Fruit fly (Drosophila melanogaster): Measurements from ENCODE around the gene CG4907.

Gene CG4907

dm6 chr3R:22745432-22745831, 34.9 kb upstream of the CG4907 start, which contains the start of the genes vret and HP1c (continued):
- peak; percentile 24 for TF ChIP-seq Sry-δ (GFP tag; optimal IDR thresholded peaks at IDR 0.05)
- no peak for TF ChIP-seq CoRest (tag; optimal IDR thresholded peaks at IDR 0.05)
- no peak for TF ChIP-seq tup (GFP tag; optimal IDR thresholded peaks at IDR 0.05)
- no peak for TF ChIP-seq CG12155 (GFP tag; optimal IDR thresholded peaks at IDR 0.05)
- TF ChIP-seq crc (GFP tag; optimal IDR thresholded peaks at IDR 0.05) = no peak
- TF ChIP-seq tll (GFP tag; optimal IDR thresholded peaks at IDR 0.05) = no peak
- no peak for TF ChIP-seq repo (GFP tag; optimal IDR thresholded peaks at IDR 0.05)
- TF ChIP-seq CG7987 (GFP tag; optimal IDR thresholded peaks at IDR 0.05) = no peak
- no peak for TF ChIP-seq CG15073 (GFP tag; optimal IDR thresholded peaks at IDR 0.05)
- TF ChIP-seq CG1647 (GFP tag; optimal IDR thresholded peaks at IDR 0.05) = no peak
- TF ChIP-seq CG17361 (GFP tag; IDR thresholded peaks at IDR 0.05) = no peak
- TF ChIP-seq otp (GFP tag; IDR thresholded peaks at IDR 0.05) = no peak
- no peak for TF ChIP-seq btn (GFP tag; optimal IDR thresholded peaks at IDR 0.05)
- TF ChIP-seq Spps (tag; optimal IDR thresholded peaks at IDR 0.05) = no peak
- TF ChIP-seq CG6765 (GFP tag; optimal IDR thresholded peaks at IDR 0.05) = no peak
- TF ChIP-seq pum (GFP tag; optimal IDR thresholded peaks at IDR 0.05) = no peak
- no peak for TF ChIP-seq CG4282 (GFP tag; optimal IDR thresholded peaks at IDR 0.05)
- TF ChIP-seq sob (GFP tag; IDR thresholded peaks at IDR 0.05) = no peak
- TF ChIP-seq cad (GFP tag; optimal IDR thresholded peaks at IDR 0.05) = no peak
- TF ChIP-seq Ravus (GFP tag; IDR thresholded peaks at IDR 0.05) = no peak
- TF ChIP-seq CG6654 (GFP tag; optimal IDR thresholded peaks at IDR 0.05) = no peak
- TF ChIP-seq CG14965 (GFP tag; optimal IDR thresholded peaks at IDR 0.05; ENCODE audit: borderline replicate concordance) = no peak
- no peak for TF ChIP-seq sqz (GFP tag; optimal IDR thresholded peaks at IDR 0.05)
- TF ChIP-seq CG17186 (GFP tag; optimal IDR thresholded peaks at IDR 0.05) = peak; percentile 50
- TF ChIP-seq Dip3 (GFP tag; optimal IDR thresholded peaks at IDR 0.05) = no peak
- TF ChIP-seq Ptx1 (GFP tag; IDR thresholded peaks at IDR 0.05) = no peak
- TF ChIP-seq slp2 (GFP tag; optimal IDR thresholded peaks at IDR 0.05) = no peak
- TF ChIP-seq h (optimal IDR thresholded peaks at IDR 0.05) = no peak
- TF ChIP-seq Hr51 (GFP tag; optimal IDR thresholded peaks at IDR 0.05) = no peak
- TF ChIP-seq Kr (GFP tag; optimal IDR thresholded peaks at IDR 0.05) = no peak
- TF ChIP-seq luna (GFP tag; optimal IDR thresholded peaks at IDR 0.05) = no peak
- no peak for TF ChIP-seq slou (GFP tag; optimal IDR thresholded peaks at IDR 0.05)
- TF ChIP-seq CTCF (GFP tag; optimal IDR thresholded peaks at IDR 0.05) = peak; percentile 42
- TF ChIP-seq CG34422 (GFP tag; IDR thresholded peaks at IDR 0.05) = peak; percentile 31; the same call in 1 of the 3 replicates
- no peak for TF ChIP-seq vvl (GFP tag; IDR thresholded peaks at IDR 0.05)
- no peak for TF ChIP-seq bab2 (GFP tag; optimal IDR thresholded peaks at IDR 0.05)
- no peak for TF ChIP-seq chn (GFP tag; optimal IDR thresholded peaks at IDR 0.05)
- no peak for TF ChIP-seq dmrt11E (tag; optimal IDR thresholded peaks at IDR 0.05)
- TF ChIP-seq CG4404 (GFP tag; IDR thresholded peaks at IDR 0.05) = no peak
- TF ChIP-seq CG8089 (GFP tag; optimal IDR thresholded peaks at IDR 0.05) = no peak
- no peak for TF ChIP-seq CG32772 (GFP tag; IDR thresholded peaks at IDR 0.05)
- TF ChIP-seq D19B (GFP tag; optimal IDR thresholded peaks at IDR 0.05) = no peak
- no peak for TF ChIP-seq CG9876 (GFP tag; optimal IDR thresholded peaks at IDR 0.05)
- no peak for TF ChIP-seq CG1024 (GFP tag; IDR thresholded peaks at IDR 0.05)
- TF ChIP-seq CG13287 (GFP tag; IDR thresholded peaks at IDR 0.05; ENCODE audit: partially characterized antibody) = peak; percentile 56; the same call in 1 of the 2 replicates
- TF ChIP-seq zfh1 (GFP tag; IDR thresholded peaks at IDR 0.05) = no peak
- TF ChIP-seq CG2889 (GFP tag; IDR thresholded peaks at IDR 0.05) = no peak
- TF ChIP-seq CG33557 (GFP tag; optimal IDR thresholded peaks at IDR 0.05) = no peak
- no peak for TF ChIP-seq crol (GFP tag; IDR thresholded peaks at IDR 0.05)
- TF ChIP-seq CG10274 (GFP tag; optimal IDR thresholded peaks at IDR 0.05) = no peak
- TF ChIP-seq CG14710 (tag; optimal IDR thresholded peaks at IDR 0.05) = peak; percentile 95
- no peak for TF ChIP-seq CG2712 (tag; optimal IDR thresholded peaks at IDR 0.05)
- no peak for TF ChIP-seq CG7786 (GFP tag; optimal IDR thresholded peaks at IDR 0.05)
- TF ChIP-seq CG6689 (GFP tag; IDR thresholded peaks at IDR 0.05) = no peak

Measured in whole organism, embryonic.